Fruit fly (Drosophila melanogaster): ENCODE data around the gene spd-2.
A peak's percentile ranks its signal among the peaks of the same experiment; 100 is the strongest.

The spd-2 gene

dm6 chr3L:16634091-16634490 is 39.3 kb upstream of the spd-2 start:
- no peak for TF ChIP-seq OdsH (GFP tag; optimal IDR thresholded peaks at IDR 0.05)
- TF ChIP-seq CG34406 (GFP tag; optimal IDR thresholded peaks at IDR 0.05): no peak
- TF ChIP-seq Hr4 (GFP tag; optimal IDR thresholded peaks at IDR 0.05): no peak
- TF ChIP-seq CG32006 (GFP tag; optimal IDR thresholded peaks at IDR 0.05): no peak
- TF ChIP-seq spab (GFP tag; optimal IDR thresholded peaks at IDR 0.05): no peak
- no peak for TF ChIP-seq Gug (GFP tag; IDR thresholded peaks at IDR 0.05)
- TF ChIP-seq ss (GFP tag; optimal IDR thresholded peaks at IDR 0.05): no peak
- TF ChIP-seq pdm3 (GFP tag; optimal IDR thresholded peaks at IDR 0.05): no peak
- TF ChIP-seq Hr39 (GFP tag; optimal IDR thresholded peaks at IDR 0.05): no peak
- TF ChIP-seq esn (GFP tag; optimal IDR thresholded peaks at IDR 0.05): no peak
- TF ChIP-seq Eip93F (GFP tag; optimal IDR thresholded peaks at IDR 0.05): no peak
- no peak for TF ChIP-seq CG16779 (tag; optimal IDR thresholded peaks at IDR 0.05)

- TF ChIP-seq salr (GFP tag; optimal IDR thresholded peaks at IDR 0.05) (no peak), CG8319 (GFP tag; optimal IDR thresholded peaks at IDR 0.05) (no peak), CG6163 (GFP tag; IDR thresholded peaks at IDR 0.05) (peak; percentile 17; the same call in 1 of the 3 replicates), CG6854 (GFP tag; optimal IDR thresholded peaks at IDR 0.05) (no peak), Eip93F (GFP tag; optimal IDR thresholded peaks at IDR 0.05) (no peak), net (GFP tag; optimal IDR thresholded peaks at IDR 0.05) (no peak), CG9139 (GFP tag; optimal IDR thresholded peaks at IDR 0.05) (no peak), svp (GFP tag) (no peak), Eip75B (GFP tag; optimal IDR thresholded peaks at IDR 0.05) (no peak), Eip78C (GFP tag) (peak; percentile 47), esn (GFP tag; optimal IDR thresholded peaks at IDR 0.05) (peak; percentile 8), CG6792 (GFP tag; optimal IDR thresholded peaks at IDR 0.05) (no peak), dsx (GFP tag; optimal IDR thresholded peaks at IDR 0.05; ENCODE audit: poor library complexity, severe bottlenecking) (no peak), pdm3 (GFP tag; optimal IDR thresholded peaks at IDR 0.05) (no peak)
These were observed 37.2 kb upstream of the spd-2 start for dm6 chr3L:16631844-16632537.

- TF ChIP-seq Hr39 (GFP tag; optimal IDR thresholded peaks at IDR 0.05) (no peak), dsx (GFP tag; optimal IDR thresholded peaks at IDR 0.05; ENCODE audit: poor library complexity, severe bottlenecking) (peak; percentile 72), Eip78C (GFP tag) (peak; percentile 65)
These were observed 35.0 kb upstream of the spd-2 start for dm6 chr3L:16629793-16630192.

- TF ChIP-seq Sox14 (GFP tag; optimal IDR thresholded peaks at IDR 0.05): no peak
- no peak for TF ChIP-seq net (GFP tag; optimal IDR thresholded peaks at IDR 0.05)
- no peak for TF ChIP-seq vri (GFP tag; optimal IDR thresholded peaks at IDR 0.05)
- no peak for TF ChIP-seq pdm3 (GFP tag; optimal IDR thresholded peaks at IDR 0.05)
These were observed 31.4 kb upstream of the spd-2 start for dm6 chr3L:16626199-16626598.

dm6 chr3L:16615132-16615709 is 20.4 kb upstream of the spd-2 start, which contains the start of gene Mo25:
Mo25 (minus strand) TSS chr3L:16615472.
- TF ChIP-seq acj6 (GFP tag; optimal IDR thresholded peaks at IDR 0.05) (peak; percentile 35), CG3919 (GFP tag; optimal IDR thresholded peaks at IDR 0.05) (peak; percentile 52), lz (GFP tag; optimal IDR thresholded peaks at IDR 0.05) (peak; percentile 39), Sox102F (GFP tag; optimal IDR thresholded peaks at IDR 0.05) (peak; percentile 67), CG10669 (GFP tag; optimal IDR thresholded peaks at IDR 0.05) (no peak), Hr39 (GFP tag; optimal IDR thresholded peaks at IDR 0.05) (peak; percentile 19), Eip93F (GFP tag; optimal IDR thresholded peaks at IDR 0.05) (peak; percentile 59), Smox (GFP tag; optimal IDR thresholded peaks at IDR 0.05) (peak; percentile 49), net (GFP tag; optimal IDR thresholded peaks at IDR 0.05) (no peak), vri (GFP tag; optimal IDR thresholded peaks at IDR 0.05) (peak; percentile 57), topi (GFP tag; optimal IDR thresholded peaks at IDR 0.05) (peak; percentile 46), CG11762 (GFP tag; optimal IDR thresholded peaks at IDR 0.05; ENCODE audit: insufficient read depth) (no peak), CG8319 (GFP tag; optimal IDR thresholded peaks at IDR 0.05) (no peak), CG10631 (GFP tag; optimal IDR thresholded peaks at IDR 0.05) (peak; percentile 34), CG34406 (GFP tag; optimal IDR thresholded peaks at IDR 0.05) (peak; percentile 3), svp (GFP tag) (no peak), pdm3 (GFP tag; optimal IDR thresholded peaks at IDR 0.05) (peak; percentile 24), Sox14 (GFP tag; optimal IDR thresholded peaks at IDR 0.05) (peak; percentile 36), CG6276 (GFP tag; optimal IDR thresholded peaks at IDR 0.05) (no peak), Sox15 (GFP tag; optimal IDR thresholded peaks at IDR 0.05) (no peak), CG31627 (GFP tag; optimal IDR thresholded peaks at IDR 0.05) (peak; percentile 12), CG3032 (tag; optimal IDR thresholded peaks at IDR 0.05) (peak; percentile 15), spab (GFP tag; optimal IDR thresholded peaks at IDR 0.05) (no peak), OdsH (GFP tag; optimal IDR thresholded peaks at IDR 0.05) (peak; percentile 42), cyc (GFP tag; optimal IDR thresholded peaks at IDR 0.05) (peak; percentile 13), esn (GFP tag; optimal IDR thresholded peaks at IDR 0.05) (peak; percentile 57), Eip78C (GFP tag) (peak; percentile 70), CG6854 (GFP tag; optimal IDR thresholded peaks at IDR 0.05) (peak; percentile 0)
